Fruit fly (Drosophila melanogaster): ENCODE results near the gene da.
A peak's percentile ranks its signal among the peaks of the same experiment; 100 is the strongest.

da gene

DNA sequence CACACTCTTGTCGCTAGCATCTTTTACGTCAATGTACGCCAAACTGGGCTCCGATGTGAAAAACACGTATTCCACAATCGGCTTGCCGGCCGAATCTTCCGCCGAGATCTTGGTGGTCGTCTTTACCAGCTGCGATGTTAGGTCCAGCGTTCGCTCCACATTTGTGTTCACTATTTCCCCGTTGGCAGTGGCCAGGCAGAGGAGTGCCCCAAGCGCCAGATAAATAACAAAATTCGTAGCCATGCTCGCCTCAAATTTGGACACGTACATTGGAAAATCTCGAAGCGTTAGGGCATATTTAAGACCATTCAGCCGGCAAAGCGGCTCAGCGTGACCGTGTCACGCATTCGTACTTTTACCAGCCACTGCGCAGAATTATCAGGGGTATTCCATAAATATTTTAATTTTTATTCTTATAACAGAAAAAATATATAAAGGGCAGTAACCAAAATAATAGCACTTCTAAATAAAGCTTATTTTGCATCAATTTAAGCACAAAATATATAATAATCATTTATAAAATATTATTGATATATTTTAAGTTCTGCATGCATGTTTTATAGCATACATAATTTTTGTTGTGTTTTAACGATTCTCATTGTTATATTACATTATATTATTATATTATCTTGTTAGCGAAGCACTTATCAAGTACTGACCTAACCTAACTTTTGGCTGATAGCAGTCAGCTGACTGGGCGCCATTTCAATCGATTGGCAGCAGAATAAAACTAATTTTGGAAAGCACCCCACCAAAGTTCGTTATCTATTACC lies 12.3 kb upstream of the da start, which contains the start of the genes CG33303 and dpr19 (continued):
- peak; percentile 7 for TF ChIP-seq CG10669 (GFP tag; optimal IDR thresholded peaks at IDR 0.05)
- no peak for TF ChIP-seq Ets21C (GFP tag; optimal IDR thresholded peaks at IDR 0.05)
- no peak for TF ChIP-seq topi (GFP tag; optimal IDR thresholded peaks at IDR 0.05)
- no peak for TF ChIP-seq spab (GFP tag; optimal IDR thresholded peaks at IDR 0.05)
- no peak for TF ChIP-seq fd59A (GFP tag; optimal IDR thresholded peaks at IDR 0.05)
- no peak for TF ChIP-seq CG11902 (GFP tag; optimal IDR thresholded peaks at IDR 0.05)
- TF ChIP-seq salr (GFP tag; optimal IDR thresholded peaks at IDR 0.05) = no peak
- TF ChIP-seq Hr38 (GFP tag; optimal IDR thresholded peaks at IDR 0.05) = no peak
- TF ChIP-seq OdsH (GFP tag; optimal IDR thresholded peaks at IDR 0.05) = no peak
- TF ChIP-seq CG7368 (GFP tag; optimal IDR thresholded peaks at IDR 0.05) = no peak
- TF ChIP-seq eg (GFP tag; IDR thresholded peaks at IDR 0.05) = no peak
- no peak for TF ChIP-seq CG1621 (tag; optimal IDR thresholded peaks at IDR 0.05)
- peak; percentile 46 for TF ChIP-seq CG10631 (GFP tag; optimal IDR thresholded peaks at IDR 0.05)
- no peak for TF ChIP-seq CG31627 (GFP tag; optimal IDR thresholded peaks at IDR 0.05)
- TF ChIP-seq Blimp-1 (GFP tag; optimal IDR thresholded peaks at IDR 0.05) = no peak
- no peak for TF ChIP-seq CG11762 (GFP tag; optimal IDR thresholded peaks at IDR 0.05; ENCODE audit: insufficient read depth)
- no peak for TF ChIP-seq Smox (GFP tag; optimal IDR thresholded peaks at IDR 0.05)
- no peak for TF ChIP-seq Sox102F (GFP tag; optimal IDR thresholded peaks at IDR 0.05)
- no peak for TF ChIP-seq lz (GFP tag; optimal IDR thresholded peaks at IDR 0.05)

dm6 chr2L:10376276-10376675 lies 11.6 kb upstream of the da start:
- TF ChIP-seq cyc (GFP tag; optimal IDR thresholded peaks at IDR 0.05) = no peak
- no peak for TF ChIP-seq CG4318 (GFP tag; optimal IDR thresholded peaks at IDR 0.05)

DNA sequence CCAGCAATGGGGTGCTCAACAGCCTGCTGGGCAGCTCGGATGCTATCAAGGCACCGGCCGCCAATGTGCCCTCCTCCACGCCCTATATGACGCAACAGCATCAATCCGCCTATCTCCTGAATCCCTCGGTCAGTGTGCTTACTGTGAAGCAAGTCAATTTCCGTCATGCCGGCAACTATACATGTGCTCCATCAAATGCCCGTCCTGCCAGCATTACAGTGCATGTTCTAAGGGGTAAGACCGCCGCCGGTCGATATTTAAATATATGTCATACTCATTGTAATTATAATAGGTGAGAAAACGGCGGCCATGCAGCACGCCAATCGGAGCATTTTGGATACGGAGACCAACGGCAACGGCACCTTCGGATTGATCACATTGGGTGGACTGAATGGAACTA lies 9.3 kb upstream of the da start:
- TF ChIP-seq Gug (GFP tag; IDR thresholded peaks at IDR 0.05) (no peak), CG10631 (GFP tag; optimal IDR thresholded peaks at IDR 0.05) (no peak), Lpt (GFP tag; optimal IDR thresholded peaks at IDR 0.05) (no peak), svp (GFP tag) (no peak), CG16779 (tag; optimal IDR thresholded peaks at IDR 0.05) (no peak)

- TF ChIP-seq Eip78C (GFP tag) = peak; percentile 18
- no peak for TF ChIP-seq dsx (GFP tag; optimal IDR thresholded peaks at IDR 0.05; ENCODE audit: poor library complexity, severe bottlenecking)
- TF ChIP-seq CG15336 (GFP tag; IDR thresholded peaks at IDR 0.05) = no peak
- no peak for TF ChIP-seq CG10669 (GFP tag; optimal IDR thresholded peaks at IDR 0.05)
These were observed 8.0 kb upstream of the da start, which contains the start of gene gny for dm6 chr2L:10379865-10380264. gny (plus strand) TSS chr2L:10380103.

- TF ChIP-seq Sox15 (GFP tag; optimal IDR thresholded peaks at IDR 0.05) (no peak), CG1621 (tag; optimal IDR thresholded peaks at IDR 0.05) (no peak), acj6 (GFP tag; optimal IDR thresholded peaks at IDR 0.05) (peak; percentile 60), net (GFP tag; optimal IDR thresholded peaks at IDR 0.05) (no peak), vri (GFP tag; optimal IDR thresholded peaks at IDR 0.05) (no peak), Gug (GFP tag; IDR thresholded peaks at IDR 0.05) (no peak; the same call in 1 of the 2 replicates), spab (GFP tag; optimal IDR thresholded peaks at IDR 0.05) (no peak), Ets21C (GFP tag; optimal IDR thresholded peaks at IDR 0.05) (peak; percentile 37), lz (GFP tag; optimal IDR thresholded peaks at IDR 0.05) (peak; percentile 66), cyc (GFP tag; optimal IDR thresholded peaks at IDR 0.05) (peak; percentile 64), Hr4 (GFP tag; optimal IDR thresholded peaks at IDR 0.05) (peak; percentile 54), dsx (GFP tag; optimal IDR thresholded peaks at IDR 0.05; ENCODE audit: poor library complexity, severe bottlenecking) (peak; percentile 29), CG10631 (GFP tag; optimal IDR thresholded peaks at IDR 0.05) (peak; percentile 43), CG11762 (GFP tag; optimal IDR thresholded peaks at IDR 0.05; ENCODE audit: insufficient read depth) (peak; percentile 34), CG6792 (GFP tag; optimal IDR thresholded peaks at IDR 0.05) (peak; percentile 69), Eip93F (GFP tag; optimal IDR thresholded peaks at IDR 0.05) (peak; percentile 81), CG6163 (GFP tag; IDR thresholded peaks at IDR 0.05) (no peak), Met (GFP tag; optimal IDR thresholded peaks at IDR 0.05) (peak; percentile 80), CG10669 (GFP tag; optimal IDR thresholded peaks at IDR 0.05) (peak; percentile 51), esn (GFP tag; optimal IDR thresholded peaks at IDR 0.05) (peak; percentile 81), Lpt (GFP tag; optimal IDR thresholded peaks at IDR 0.05) (no peak), topi (GFP tag; optimal IDR thresholded peaks at IDR 0.05) (peak; percentile 76), fd85E (GFP tag; optimal IDR thresholded peaks at IDR 0.05) (no peak), CG31627 (GFP tag; optimal IDR thresholded peaks at IDR 0.05) (peak; percentile 59), Sox14 (GFP tag; optimal IDR thresholded peaks at IDR 0.05) (peak; percentile 63), OdsH (GFP tag; optimal IDR thresholded peaks at IDR 0.05) (peak; percentile 55), CG3032 (tag; optimal IDR thresholded peaks at IDR 0.05) (peak; percentile 39)
These were observed 5.9 kb upstream of the da start, which contains the start of gene CG5096 for dm6 chr2L:10381890-10382450. CG5096 (plus strand) TSS chr2L:10382263.
